Worm (Caenorhabditis elegans) whole organism, young adult: ENCODE data around the gene fce-2.

Experiments used
- B0261.1 ChIP-seq: sonication (generic microtip); optimal IDR thresholded peaks from 2 replicates; lab custom pipeline; 2016; ENCODE audit warnings: mild to moderate bottlenecking, missing genetic modification characterization, moderate library complexity, missing compliant biosample characterization
- C06A6.2 ChIP-seq: fragments of 200-800 bp; sonication (Bioruptor generic); conservative IDR thresholded peaks from 2 replicates; pipeline ENCODE4 v1.3.6; 2022; ENCODE audit warnings: missing genetic modification characterization, missing compliant biosample characterization
- D2030.7 ChIP-seq: fragments of 200-800 bp; sonication (Bioruptor generic); IDR thresholded peaks from 2 replicates; pipeline ENCODE4 v1.3.6; 2022; ENCODE audit warnings: missing genetic modification reagents, missing genetic modification characterization, missing compliant biosample characterization
- F33H1.4 ChIP-seq: fragments of 200-800 bp; sonication (Bioruptor generic); IDR thresholded peaks from 2 replicates; pipeline ENCODE4 v1.3.6; 2022; ENCODE audit warnings: missing genetic modification reagents, missing genetic modification characterization, missing compliant biosample characterization
- F39B2.1 ChIP-seq: fragments of 200-800 bp; sonication (Bioruptor generic); IDR thresholded peaks from 2 replicates; pipeline ENCODE4 v1.3.6; 2022; ENCODE audit warnings: missing genetic modification reagents, missing genetic modification characterization, missing compliant biosample characterization
- T07F8.4 ChIP-seq: sonication (generic microtip); optimal IDR thresholded peaks from 2 replicates; lab custom pipeline; 2016; ENCODE audit warnings: mild to moderate bottlenecking, missing genetic modification characterization, moderate library complexity, missing compliant biosample characterization
- Y67H2A.10 ChIP-seq: fragments of 200-800 bp; sonication (Bioruptor generic); conservative IDR thresholded peaks from 2 replicates; pipeline ENCODE4 v1.3.6; 2022; ENCODE audit warnings: missing genetic modification reagents, missing genetic modification characterization, missing compliant biosample characterization
- ZK185.1 ChIP-seq: sonication (generic microtip); optimal IDR thresholded peaks from 2 replicates; lab custom pipeline; 2016; ENCODE audit warnings: mild to moderate bottlenecking, missing genetic modification characterization, missing compliant biosample characterization; ENCODE audit not compliant: poor library complexity, severe bottlenecking
- aptf-3 ChIP-seq: fragments of 200-800 bp; sonication (Bioruptor generic); IDR thresholded peaks from 2 replicates; pipeline ENCODE4 v1.3.6; 2022; ENCODE audit warnings: missing genetic modification characterization, missing compliant biosample characterization
- athp-1 ChIP-seq: sonication (generic microtip); optimal IDR thresholded peaks from 2 replicates; lab custom pipeline; 2017; ENCODE audit warnings: mild to moderate bottlenecking, missing genetic modification characterization, missing compliant biosample characterization
- cebp-1 ChIP-seq, 2 experiments: fragments of 200-800 bp in 1 of 2; sonication (Bioruptor generic) in 1 of 2; sonication (generic microtip) in 1 of 2; IDR thresholded peaks in 1 of 2; optimal IDR thresholded peaks in 1 of 2; 2 replicates each; pipeline versions ENCODE4 v1.3.6 to Lab custom; 2017 to 2022; ENCODE audit warnings: missing compliant biosample characterization in 2 of 2, missing genetic modification characterization in 2 of 2, mild to moderate bottlenecking in 1 of 2, missing genetic modification reagents in 1 of 2, moderate library complexity in 1 of 2
- cebp-2 ChIP-seq: fragments of 200-800 bp; sonication (Bioruptor generic); IDR thresholded peaks from 2 replicates; pipeline ENCODE4 v1.3.6; 2022; ENCODE audit warnings: missing genetic modification characterization, missing compliant biosample characterization
- ceh-91 ChIP-seq: fragments of 200-800 bp; sonication (Bioruptor generic); IDR thresholded peaks from 2 replicates; pipeline ENCODE4 v1.3.6; 2022; ENCODE audit warnings: missing genetic modification reagents, missing genetic modification characterization, missing compliant biosample characterization
- chd-7 ChIP-seq: sonication (generic microtip); optimal IDR thresholded peaks from 2 replicates; lab custom pipeline; 2016; ENCODE audit warnings: mild to moderate bottlenecking, missing genetic modification characterization, moderate library complexity, missing compliant biosample characterization
- die-1 ChIP-seq: sonication (generic microtip); optimal IDR thresholded peaks from 2 replicates; lab custom pipeline; 2016; ENCODE audit warnings: missing genotype, mild to moderate bottlenecking, missing genetic modification characterization, missing compliant biosample characterization
- dpff-1 ChIP-seq: sonication (generic microtip); optimal IDR thresholded peaks from 2 replicates; lab custom pipeline; 2017; ENCODE audit warnings: mild to moderate bottlenecking, missing genetic modification characterization, missing compliant biosample characterization
- dpl-1 ChIP-seq: fragments of 150-350 bp; optimal IDR thresholded peaks from 2 replicates; lab custom pipeline; 2014; ENCODE audit warnings: missing biosample characterization, missing genetic modification reagents, missing genetic modification characterization
- efl-1 ChIP-seq: fragments of 150-350 bp; optimal IDR thresholded peaks from 2 replicates; lab custom pipeline; 2014; ENCODE audit warnings: missing biosample characterization, missing genetic modification reagents, missing genetic modification characterization
- egrh-3 ChIP-seq: fragments of 200-800 bp; sonication (Bioruptor generic); IDR thresholded peaks from 2 replicates; pipeline ENCODE4 v1.3.6; 2022; ENCODE audit warnings: missing genetic modification reagents, missing genetic modification characterization, missing compliant biosample characterization
- gei-17 ChIP-seq: fragments of 200-800 bp; sonication (Bioruptor generic); optimal IDR thresholded peaks from 2 replicates; lab custom pipeline; 2018; ENCODE audit warnings: mild to moderate bottlenecking, missing genetic modification characterization, missing compliant biosample characterization
- hlh-12 ChIP-seq: sonication (generic microtip); optimal IDR thresholded peaks from 2 replicates; lab custom pipeline; 2016; ENCODE audit warnings: missing genetic modification characterization, missing compliant biosample characterization
- lag-1 ChIP-seq: fragments of 200-800 bp; sonication (Bioruptor generic); IDR thresholded peaks from 2 replicates; pipeline ENCODE4 v1.3.6; 2022; ENCODE audit warnings: missing genetic modification reagents, missing genetic modification characterization, missing compliant biosample characterization
- lin-35 ChIP-seq, 3 experiments: fragments of 150-350 bp in 2 of 3; sonication (generic microtip) in 1 of 3; optimal IDR thresholded peaks; 2 replicates each; lab custom pipeline; 2014 to 2018; ENCODE audit warnings: missing biosample characterization in 3 of 3, missing genetic modification characterization in 3 of 3, missing genetic modification reagents in 3 of 3
- lin-54 ChIP-seq: fragments of 200-800 bp; sonication (Bioruptor generic); optimal IDR thresholded peaks from 2 replicates; lab custom pipeline; 2018; ENCODE audit warnings: mild to moderate bottlenecking, missing genetic modification characterization, missing compliant biosample characterization
- lsl-1 ChIP-seq: fragments of 200-800 bp; sonication (Bioruptor generic); optimal IDR thresholded peaks from 2 replicates; lab custom pipeline; 2018; ENCODE audit warnings: mild to moderate bottlenecking, missing genetic modification characterization, moderate library complexity, missing compliant biosample characterization
- madf-6 ChIP-seq: fragments of 200-800 bp; sonication (Bioruptor generic); IDR thresholded peaks from 2 replicates; pipeline ENCODE4 v1.3.6; 2022; ENCODE audit warnings: missing genetic modification reagents, missing genetic modification characterization, missing compliant biosample characterization
- madf-8 ChIP-seq: fragments of 200-800 bp; sonication (Bioruptor generic); conservative IDR thresholded peaks from 2 replicates; pipeline ENCODE4 v1.3.6; 2022; ENCODE audit warnings: missing genetic modification reagents, missing genetic modification characterization, missing compliant biosample characterization
- mxl-1 ChIP-seq: sonication (generic microtip); optimal IDR thresholded peaks from 2 replicates; lab custom pipeline; 2016; ENCODE audit warnings: missing genetic modification characterization, missing compliant biosample characterization
- nhr-120 ChIP-seq: fragments of 200-800 bp; sonication (Bioruptor generic); IDR thresholded peaks from 2 replicates; pipeline ENCODE4 v1.3.6; 2022; ENCODE audit warnings: missing genetic modification characterization, missing compliant biosample characterization
- pha-4 ChIP-seq: fragments of 150-350 bp; sonication (generic microtip); optimal IDR thresholded peaks from 2 replicates; lab custom pipeline; 2014; ENCODE audit warnings: missing biosample characterization, missing genetic modification reagents, missing genetic modification characterization
- rpc-1 ChIP-seq, 2 experiments: fragments of 150-350 bp in 1 of 2; sonication (generic microtip) in 1 of 2; optimal IDR thresholded peaks; 2 replicates each; lab custom pipeline; 2014 to 2018; ENCODE audit warnings: missing biosample characterization in 1 of 2, missing genetic modification characterization in 1 of 2, missing genetic modification reagents in 1 of 2, missing genotype in 1 of 2
- sdz-38 ChIP-seq: sonication (generic microtip); optimal IDR thresholded peaks from 2 replicates; lab custom pipeline; 2016; ENCODE audit warnings: missing genotype, missing genetic modification characterization, missing compliant biosample characterization
- snpc-1.1 ChIP-seq: sonication (generic microtip); optimal IDR thresholded peaks from 2 replicates; lab custom pipeline; 2017; ENCODE audit warnings: missing genetic modification characterization, mild to moderate bottlenecking, missing compliant biosample characterization, antibody characterized with exemption, moderate library complexity, missing genotype, missing genetic modification reagents; ENCODE audit not compliant: insufficient read depth
- tlf-1 ChIP-seq: fragments of 200-800 bp; sonication (Bioruptor generic); optimal IDR thresholded peaks from 2 replicates; lab custom pipeline; 2018; ENCODE audit warnings: mild to moderate bottlenecking, missing genetic modification characterization, missing compliant biosample characterization
- xnd-1 ChIP-seq: sonication (generic microtip); optimal IDR thresholded peaks from 2 replicates; lab custom pipeline; 2016; ENCODE audit warnings: missing genotype, missing genetic modification reagents, missing genetic modification characterization, missing compliant biosample characterization
- ztf-18 ChIP-seq: sonication (generic microtip); optimal IDR thresholded peaks from 2 replicates; lab custom pipeline; 2016; ENCODE audit warnings: missing genotype, mild to moderate bottlenecking, missing genetic modification characterization, missing compliant biosample characterization

fce-2 gene

DNA sequence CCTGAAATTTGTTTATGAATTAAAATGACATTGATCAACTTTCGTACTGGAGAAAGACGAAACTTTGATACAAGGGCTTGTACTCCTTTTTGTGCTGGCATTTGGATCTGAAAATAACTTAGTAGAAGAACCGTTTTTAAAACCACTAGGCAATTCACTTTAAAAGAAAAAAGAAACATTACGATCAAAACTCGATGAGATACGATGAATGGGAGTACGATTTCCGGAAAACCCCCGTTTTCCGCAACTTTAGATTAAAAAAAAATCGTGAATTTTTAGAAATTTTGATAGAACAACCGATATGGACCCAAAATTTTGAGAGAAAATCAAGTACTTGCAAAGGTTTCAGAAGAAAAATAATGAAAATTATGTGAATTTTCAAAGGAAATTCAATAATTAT is 45.3 kb downstream of the fce-2 start, which contains the start of gene B0250.8 (continued):
- TF ChIP-seq cebp-1 (GFP tag; IDR thresholded peaks at IDR 0.05; lab: Robert Waterston, UW) (no peak), cebp-1 (tag; optimal IDR thresholded peaks at IDR 0.05; lab: Kevin White, UChicago) (no peak), lag-1 (GFP tag; lab: Robert Waterston, UW) (no peak)

DNA sequence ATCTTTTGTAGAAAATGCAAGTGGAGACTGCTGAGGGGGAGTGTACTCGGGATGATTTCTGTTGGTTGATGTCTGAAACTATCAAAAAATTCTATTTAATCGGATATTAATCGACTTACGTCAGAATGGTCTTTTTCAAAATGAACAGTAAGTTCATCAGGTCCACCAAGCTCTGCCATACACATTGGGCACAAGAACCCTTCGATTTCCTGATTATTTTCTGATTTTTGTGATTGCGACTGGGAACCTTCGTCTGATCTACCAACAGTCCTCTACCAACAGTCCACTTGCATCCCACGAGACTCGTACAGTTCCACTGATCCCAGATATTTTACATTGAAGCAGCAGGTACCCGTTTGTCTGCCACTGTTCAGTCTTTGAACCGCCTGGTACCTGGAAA is 49.9 kb downstream of the fce-2 start:
- no peak for TF ChIP-seq die-1
- TF ChIP-seq egrh-3 (GFP tag; lab: Robert Waterston, UW): no peak
- no peak for TF ChIP-seq lin-54
- no peak for TF ChIP-seq C06A6.2 (GFP tag; lab: Robert Waterston, UW)
- TF ChIP-seq ztf-18: no peak
- TF ChIP-seq cebp-2 (GFP tag; lab: Robert Waterston, UW): no peak
- TF ChIP-seq cebp-1 (GFP tag; IDR thresholded peaks at IDR 0.05; lab: Robert Waterston, UW): no peak
- no peak for TF ChIP-seq cebp-1 (tag; optimal IDR thresholded peaks at IDR 0.05; lab: Kevin White, UChicago)
- no peak for TF ChIP-seq gei-17 (GFP tag; lab: Kevin White, UChicago)
- no peak for TF ChIP-seq lin-35 (GFP tag; optimal IDR thresholded peaks at IDR 0.05; lab: Kevin White, UChicago)
- no peak for TF ChIP-seq aptf-3 (GFP tag; lab: Robert Waterston, UW)
- no peak for TF ChIP-seq athp-1 (tag; lab: Kevin White, UChicago)
- no peak for TF ChIP-seq pha-4 (tag; lab: Kevin White, UChicago)
- TF ChIP-seq rpc-1 (optimal IDR thresholded peaks at IDR 0.05; lab: Kevin White, UChicago): no peak
- TF ChIP-seq rpc-1 (tag; optimal IDR thresholded peaks at IDR 0.05; lab: Kevin White, UChicago): no peak
- TF ChIP-seq ZK185.1 (tag; lab: Kevin White, UChicago): no peak

DNA sequence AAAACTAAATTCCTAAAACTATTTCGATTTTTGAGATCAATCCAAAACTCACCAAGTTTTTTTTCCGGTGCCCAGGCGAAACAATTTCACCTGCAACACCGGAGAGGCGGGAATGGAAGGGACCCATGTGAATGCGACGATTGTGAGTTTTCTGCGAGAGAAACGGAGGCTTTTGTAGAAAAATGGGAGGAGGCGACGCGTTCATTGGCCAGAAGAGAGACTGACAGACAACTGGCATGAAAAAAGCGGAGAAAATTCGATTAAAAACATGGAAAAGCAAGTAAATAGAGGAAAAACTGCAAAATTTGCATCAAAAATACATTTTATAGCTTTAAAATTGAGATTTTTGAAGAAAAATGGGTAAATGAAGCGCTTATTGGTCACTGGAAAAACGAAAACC is 50.7 kb downstream of the fce-2 start, which contains the start of gene B0250.7:
Gene B0250.7 (minus strand): TSS at position 232 of the 400 bp plus-strand sequence.
- no peak for TF ChIP-seq F39B2.1 (GFP tag; lab: Robert Waterston, UW)
- no peak for TF ChIP-seq dpl-1 (GFP tag; lab: Kevin White, UChicago)
- no peak for TF ChIP-seq chd-7 (tag; lab: Kevin White, UChicago)
- TF ChIP-seq F33H1.4 (GFP tag; lab: Robert Waterston, UW): no peak
- no peak for TF ChIP-seq T07F8.4 (tag; lab: Kevin White, UChicago)
- no peak for TF ChIP-seq mxl-1 (tag; lab: Kevin White, UChicago)
- TF ChIP-seq ceh-91 (GFP tag; lab: Robert Waterston, UW): no peak
- no peak for TF ChIP-seq pha-4 (tag; lab: Kevin White, UChicago)
- no peak for TF ChIP-seq hlh-12 (tag; lab: Kevin White, UChicago)
- no peak for TF ChIP-seq lsl-1 (GFP tag; lab: Kevin White, UChicago)
- no peak for TF ChIP-seq tlf-1 (GFP tag; lab: Kevin White, UChicago)
- TF ChIP-seq ztf-18: no peak
- no peak for TF ChIP-seq snpc-1.1 (tag; lab: Kevin White, UChicago)
- no peak for TF ChIP-seq Y67H2A.10 (GFP tag; lab: Robert Waterston, UW)
- TF ChIP-seq B0261.1: no peak
- TF ChIP-seq nhr-120 (GFP tag; lab: Robert Waterston, UW): no peak

ce11 chrV:20476514-20476913 is 51.4 kb downstream of the fce-2 start:
- no peak for TF ChIP-seq dpff-1 (tag; lab: Kevin White, UChicago)
- peak; percentile 80 for TF ChIP-seq xnd-1 (tag; lab: Kevin White, UChicago)
- peak; percentile 88 for TF ChIP-seq F33H1.4 (GFP tag; lab: Robert Waterston, UW)
- TF ChIP-seq efl-1 (GFP tag; lab: Kevin White, UChicago): peak; percentile 35
- peak; percentile 62 for TF ChIP-seq ceh-91 (GFP tag; lab: Robert Waterston, UW)
- peak; percentile 73 for TF ChIP-seq D2030.7 (GFP tag; lab: Robert Waterston, UW)
- TF ChIP-seq madf-8 (GFP tag; lab: Robert Waterston, UW): peak; percentile 56
- TF ChIP-seq sdz-38 (tag; lab: Kevin White, UChicago): no peak
- TF ChIP-seq madf-6 (GFP tag; lab: Robert Waterston, UW): peak; percentile 89
- TF ChIP-seq lsl-1 (GFP tag; lab: Kevin White, UChicago): peak; percentile 85
